Worm (Caenorhabditis elegans): ENCODE results near the gene T20D4.15.

The T20D4.15 gene

DNA sequence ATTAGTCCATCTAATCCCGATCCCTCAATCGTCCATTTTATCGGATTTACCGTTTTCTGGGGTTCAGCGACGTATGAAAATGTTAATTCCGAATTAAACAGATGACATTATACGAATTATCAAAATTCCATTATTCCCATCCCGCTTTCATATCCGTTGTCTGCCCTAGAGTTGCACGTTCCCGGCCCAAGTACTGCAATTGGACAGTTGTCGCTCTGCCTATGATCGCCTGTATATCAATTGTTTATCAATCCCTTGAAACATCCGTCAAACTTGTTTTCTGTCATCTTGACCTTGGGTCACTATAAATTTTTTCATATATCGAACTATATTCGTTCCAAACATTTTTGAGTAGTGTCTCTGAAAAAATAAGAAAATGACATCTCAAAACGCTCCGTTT is 36.3 kb downstream of the T20D4.15 start, which contains the start of gene C04E12.5:
Gene C04E12.5, plus strand, starts transcription at position 301 of the 400 bp plus-strand sequence.
- TF ChIP-seq mdl-1 (tag; optimal IDR thresholded peaks at IDR 0.05), result no peak
- TF ChIP-seq unc-86 (tag; optimal IDR thresholded peaks at IDR 0.05), result no peak
- no peak for TF ChIP-seq nhr-11 (tag; optimal IDR thresholded peaks at IDR 0.05)
- no peak for TF ChIP-seq fkh-8 (tag; optimal IDR thresholded peaks at IDR 0.05)
- no peak for TF ChIP-seq sox-4 (tag; optimal IDR thresholded peaks at IDR 0.05)
- TF ChIP-seq ceh-82 (tag; optimal IDR thresholded peaks at IDR 0.05), result no peak
- no peak for TF ChIP-seq grh-1 (GFP tag; IDR thresholded peaks at IDR 0.05)
- TF ChIP-seq fos-1 (tag; optimal IDR thresholded peaks at IDR 0.05), result no peak
- no peak for TF ChIP-seq snu-23 (GFP tag; optimal IDR thresholded peaks at IDR 0.05)
- no peak for TF ChIP-seq efl-1 (optimal IDR thresholded peaks at IDR 0.05)
- TF ChIP-seq efl-1 (GFP tag; optimal IDR thresholded peaks at IDR 0.05 in 1 of 2), result no peak
- no peak for TF ChIP-seq nhr-85 (tag)

DNA sequence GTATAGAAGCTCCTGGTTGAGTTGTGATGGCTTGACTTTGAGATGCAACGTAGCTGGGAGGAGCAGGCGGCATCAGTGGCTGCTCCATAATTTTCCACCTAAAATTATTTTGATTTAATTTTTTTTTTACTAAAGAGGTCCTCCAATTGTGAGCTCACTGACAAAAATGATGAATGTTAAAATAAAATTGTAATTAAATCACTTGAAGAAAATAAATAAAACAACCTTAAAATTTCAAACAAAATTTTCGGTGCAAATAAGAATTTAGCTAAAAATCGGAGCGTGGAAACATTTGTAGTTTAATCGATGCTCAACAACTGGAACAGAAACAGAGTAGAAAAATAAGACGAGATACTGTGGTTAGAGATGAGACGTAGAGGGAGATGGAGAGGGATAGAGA is 37.4 kb downstream of the T20D4.15 start, which contains the start of gene scrm-3:
Gene scrm-3, minus strand, starts transcription at position 101 of the 400 bp plus-strand sequence.
- TF ChIP-seq C34B4.2 (tag; optimal IDR thresholded peaks at IDR 0.05), result no peak
- no peak for TF ChIP-seq lin-39 (tag; optimal IDR thresholded peaks at IDR 0.05)
- TF ChIP-seq lsy-2 (tag; optimal IDR thresholded peaks at IDR 0.05), result no peak
- TF ChIP-seq pag-3 (tag; optimal IDR thresholded peaks at IDR 0.05; ENCODE audit: borderline replicate concordance, insufficient read depth), result no peak
- no peak for TF ChIP-seq nhr-237 (tag; optimal IDR thresholded peaks at IDR 0.05)
- no peak for TF ChIP-seq irx-1 (tag; optimal IDR thresholded peaks at IDR 0.05)
- no peak for TF ChIP-seq isw-1 (GFP tag; IDR thresholded peaks at IDR 0.05)
- no peak for TF ChIP-seq lin-15B (tag; optimal IDR thresholded peaks at IDR 0.05)
- TF ChIP-seq ets-5 (GFP tag; IDR thresholded peaks at IDR 0.05), result no peak
- TF ChIP-seq grh-1 (GFP tag; IDR thresholded peaks at IDR 0.05), result no peak
- TF ChIP-seq elt-3 (tag; optimal IDR thresholded peaks at IDR 0.05), result no peak
- TF ChIP-seq hlh-4 (tag; optimal IDR thresholded peaks at IDR 0.05), result no peak
- TF ChIP-seq blmp-1 (tag; optimal IDR thresholded peaks at IDR 0.05), result no peak

DNA sequence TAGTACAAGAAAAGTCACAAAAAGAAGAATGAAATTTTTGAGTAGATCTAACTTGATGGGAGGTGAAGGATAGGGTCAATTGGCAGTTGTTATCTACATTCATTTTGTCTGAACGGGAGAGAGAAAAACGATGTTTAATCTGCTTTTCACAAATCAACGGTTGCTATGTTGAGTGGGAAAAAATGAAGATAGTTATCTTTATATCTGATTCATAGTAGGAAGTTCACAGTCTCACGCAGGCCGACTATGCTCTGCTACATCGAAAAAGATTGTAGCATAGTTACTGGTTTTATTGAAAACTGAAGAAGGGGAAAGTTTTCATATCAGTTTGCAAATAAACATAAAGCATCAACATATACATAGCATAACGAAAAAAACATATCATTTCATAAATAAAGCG is 39.0 kb downstream of the T20D4.15 start:
- TF ChIP-seq lin-14 (GFP tag; optimal IDR thresholded peaks at IDR 0.05), result peak; percentile 13
- no peak for TF ChIP-seq snu-23 (GFP tag; optimal IDR thresholded peaks at IDR 0.05)
- peak; percentile 67 for TF ChIP-seq nhr-85 (tag)

DNA sequence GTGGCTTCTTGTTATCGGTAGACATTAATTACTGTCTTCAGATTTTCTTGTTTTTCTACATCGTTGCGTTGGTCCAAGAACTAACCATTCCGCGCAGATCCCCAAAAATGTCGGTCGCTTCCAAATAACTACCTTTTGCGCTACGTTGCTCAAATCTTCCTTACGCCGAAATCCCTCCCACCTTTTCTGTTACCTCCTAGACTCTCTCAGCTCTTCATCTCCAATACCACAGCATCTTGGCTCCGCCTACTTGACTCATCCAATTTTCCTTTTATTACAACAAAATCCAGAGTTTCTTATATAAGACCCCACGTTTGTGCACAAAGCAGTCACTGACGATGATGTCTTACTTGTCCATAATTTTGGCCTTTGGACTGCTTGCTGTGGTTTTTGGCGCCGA is 41.6 kb downstream of the T20D4.15 start, which contains the start of gene C17B7.12:
Gene C17B7.12, plus strand, starts transcription at position 301 of the 400 bp plus-strand sequence.
- TF ChIP-seq nhr-77 (tag; optimal IDR thresholded peaks at IDR 0.05), result no peak
- no peak for TF ChIP-seq isw-1 (GFP tag; IDR thresholded peaks at IDR 0.05)

DNA sequence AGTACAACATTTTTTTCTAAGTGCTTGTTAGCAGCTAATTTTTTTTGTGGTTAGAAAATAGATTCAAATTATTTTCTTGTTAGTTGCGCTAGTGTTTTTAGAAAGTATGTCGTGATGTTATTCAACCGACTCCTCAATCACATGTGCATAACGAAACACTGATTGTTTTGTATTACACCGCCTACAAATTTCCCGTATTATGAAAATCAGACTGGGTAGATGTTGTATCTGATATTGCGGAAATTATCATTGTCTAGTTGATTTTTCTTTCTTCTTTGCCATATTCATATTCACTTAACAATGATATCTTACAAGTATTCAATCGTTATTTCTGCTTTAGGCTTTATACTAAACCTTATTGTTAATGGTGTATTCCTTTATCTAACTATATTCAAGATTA is 43.3 kb downstream of the T20D4.15 start, which contains the start of gene str-63:
Gene str-63, plus strand, starts transcription at position 301 of the 400 bp plus-strand sequence.
- TF ChIP-seq efl-3 (GFP tag; optimal IDR thresholded peaks at IDR 0.05) (no peak), zag-1 (tag; optimal IDR thresholded peaks at IDR 0.05) (no peak), nhr-19 (GFP tag; conservative IDR thresholded peaks at IDR 0.05) (no peak), pax-3 (tag; optimal IDR thresholded peaks at IDR 0.05) (no peak), C04F5.9 (tag; optimal IDR thresholded peaks at IDR 0.05) (no peak)

DNA sequence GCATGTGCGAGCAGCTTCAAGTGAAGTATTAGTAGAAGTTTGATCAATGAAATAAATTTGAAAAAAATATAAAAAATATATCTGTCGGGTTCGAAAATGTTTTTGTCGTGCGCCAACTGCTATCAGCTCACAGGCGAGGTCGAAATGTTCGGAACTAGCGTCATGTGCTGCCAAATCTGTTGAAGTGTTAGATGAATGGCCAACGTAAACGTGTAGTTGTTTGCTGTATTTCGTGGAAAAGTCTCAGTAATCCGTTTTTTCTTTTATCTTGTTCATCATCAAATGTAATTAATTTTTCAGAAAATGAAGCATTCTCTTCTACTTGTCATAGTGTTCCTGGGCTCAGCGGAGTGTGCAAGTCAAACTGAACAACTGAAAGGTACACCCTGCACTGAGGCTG is 44.7 kb downstream of the T20D4.15 start, which contains the start of gene C17B7.15:
Gene C17B7.15, plus strand, starts transcription at position 301 of the 400 bp plus-strand sequence.
- TF ChIP-seq lin-14 (GFP tag; optimal IDR thresholded peaks at IDR 0.05) (peak; percentile 12), C04F5.9 (tag; optimal IDR thresholded peaks at IDR 0.05) (no peak)

DNA sequence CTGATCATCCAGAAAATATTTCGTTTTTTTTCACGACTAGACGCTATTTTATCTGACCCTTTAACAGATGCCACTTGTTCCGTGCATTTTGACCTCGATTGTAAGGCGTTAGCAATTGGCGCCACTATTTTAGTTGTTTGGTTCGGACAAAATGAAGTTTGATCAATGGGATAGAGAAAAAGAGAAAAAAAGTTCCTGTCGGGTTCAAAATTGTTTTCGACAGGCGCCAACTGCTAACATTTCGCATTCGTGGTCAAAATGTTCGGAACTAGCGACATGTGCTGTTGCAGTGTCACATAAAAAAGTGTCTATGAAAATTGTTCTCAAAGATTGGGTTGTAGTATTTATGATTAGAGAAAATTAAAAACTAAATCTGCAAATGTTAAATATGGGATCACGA is 47.1 kb downstream of the T20D4.15 start:
- TF ChIP-seq ama-1 (optimal IDR thresholded peaks at IDR 0.05) (no peak), fos-1 (tag; optimal IDR thresholded peaks at IDR 0.05) (no peak), pax-3 (tag; optimal IDR thresholded peaks at IDR 0.05) (no peak), lin-14 (GFP tag; optimal IDR thresholded peaks at IDR 0.05) (peak; percentile 49), nhr-71 (tag; optimal IDR thresholded peaks at IDR 0.05) (peak; percentile 43), nhr-20 (tag; optimal IDR thresholded peaks at IDR 0.05) (peak; percentile 12), nhr-28 (tag; optimal IDR thresholded peaks at IDR 0.05) (no peak), nhr-19 (GFP tag; conservative IDR thresholded peaks at IDR 0.05) (peak; percentile 22; the same call in 1 of the 2 replicates), nhr-76 (tag; optimal IDR thresholded peaks at IDR 0.05) (no peak), rnt-1 (tag; optimal IDR thresholded peaks at IDR 0.05) (peak; percentile 57), aly-2 (tag; optimal IDR thresholded peaks at IDR 0.05) (no peak), unc-30 (tag; optimal IDR thresholded peaks at IDR 0.05) (no peak), jun-1 (tag; optimal IDR thresholded peaks at IDR 0.05) (no peak), unc-62 (GFP tag; optimal IDR thresholded peaks at IDR 0.05) (no peak)

All from whole organism, L1 larva.